Fruit fly (Drosophila melanogaster): Measurements from ENCODE around the gene CG45075.

The CG45075 gene

dm6 chr2L:6062382-6063082, 28.7 kb upstream of the CG45075 start, which contains the start of the genes ND-51 and CG13994 (continued):
- TF ChIP-seq sisA (GFP tag; IDR thresholded peaks at IDR 0.05) (peak; percentile 86), ewg (GFP tag; optimal IDR thresholded peaks at IDR 0.05) (peak; percentile 87), Scr (GFP tag; IDR thresholded peaks at IDR 0.05; ENCODE audit: partially characterized antibody) (peak; percentile 44; the same call in 1 of the 2 replicates), CG1602 (GFP tag; optimal IDR thresholded peaks at IDR 0.05) (peak; percentile 75), Oli (tag; optimal IDR thresholded peaks at IDR 0.05) (peak; percentile 69), CG43689 (GFP tag; IDR thresholded peaks at IDR 0.05) (no peak), CG5953 (GFP tag; IDR thresholded peaks at IDR 0.05) (peak; percentile 63; the same call in 1 of the 2 replicates), YL-1 (GFP tag; optimal IDR thresholded peaks at IDR 0.05) (peak; percentile 91), gro (GFP tag; optimal IDR thresholded peaks at IDR 0.05) (peak; percentile 87), fru (optimal IDR thresholded peaks at IDR 0.05) (no peak), vvl (GFP tag; IDR thresholded peaks at IDR 0.05) (peak; percentile 89), CG4617 (GFP tag; optimal IDR thresholded peaks at IDR 0.05; ENCODE audit: borderline replicate concordance) (peak; percentile 73), CG10209 (GFP tag; optimal IDR thresholded peaks at IDR 0.05) (peak; percentile 71), Kr (GFP tag; optimal IDR thresholded peaks at IDR 0.05) (no peak), CG12299 (tag; optimal IDR thresholded peaks at IDR 0.05) (peak; percentile 85), ac (GFP tag; optimal IDR thresholded peaks at IDR 0.05) (peak; percentile 45), ap (GFP tag; IDR thresholded peaks at IDR 0.05) (peak; percentile 47; the same call in 1 of the 2 replicates), Gug (GFP tag; IDR thresholded peaks at IDR 0.05) (peak; percentile 82; the same call in 3 of the 4 replicates), kah (GFP tag; optimal IDR thresholded peaks at IDR 0.05) (peak; percentile 34), CG12155 (GFP tag; optimal IDR thresholded peaks at IDR 0.05) (peak; percentile 81), CG15011 (GFP tag; optimal IDR thresholded peaks at IDR 0.05) (no peak), chif (GFP tag; optimal IDR thresholded peaks at IDR 0.05) (peak; percentile 68 to 79), CG1792 (GFP tag; optimal IDR thresholded peaks at IDR 0.05) (peak; percentile 78), pita (GFP tag; optimal IDR thresholded peaks at IDR 0.05) (no peak), sens-2 (GFP tag; IDR thresholded peaks at IDR 0.05) (peak; percentile 65), nau (GFP tag; optimal IDR thresholded peaks at IDR 0.05) (no peak), sd (tag; optimal IDR thresholded peaks at IDR 0.05) (no peak), CG7786 (GFP tag; optimal IDR thresholded peaks at IDR 0.05) (peak; percentile 73), CG6791 (GFP tag; IDR thresholded peaks at IDR 0.05; ENCODE audit: partially characterized antibody) (no peak), Ptx1 (GFP tag; IDR thresholded peaks at IDR 0.05) (peak; percentile 88), Adf1 (GFP tag; IDR thresholded peaks at IDR 0.05) (peak; percentile 56; the same call in 1 of the 2 replicates), zen2 (GFP tag; IDR thresholded peaks at IDR 0.05; ENCODE audit: partially characterized antibody) (no peak), CG6654 (GFP tag; optimal IDR thresholded peaks at IDR 0.05) (peak; percentile 3), CG14441 (GFP tag; IDR thresholded peaks at IDR 0.05) (peak; percentile 83), Camta (GFP tag; optimal IDR thresholded peaks at IDR 0.05) (peak; percentile 88), BtbVII (GFP tag; optimal IDR thresholded peaks at IDR 0.05) (peak; percentile 55), Dad (GFP tag; optimal IDR thresholded peaks at IDR 0.05) (peak; percentile 79), CG15601 (tag; optimal IDR thresholded peaks at IDR 0.05) (peak; percentile 83), CG17385 (GFP tag; optimal IDR thresholded peaks at IDR 0.05) (peak; percentile 60), oc (tag; optimal IDR thresholded peaks at IDR 0.05) (peak; percentile 78), tup (GFP tag; optimal IDR thresholded peaks at IDR 0.05) (peak; percentile 75), CG15696 (tag; optimal IDR thresholded peaks at IDR 0.05) (peak; percentile 83), stc (GFP tag; IDR thresholded peaks at IDR 0.05) (peak; percentile 65), repo (GFP tag; optimal IDR thresholded peaks at IDR 0.05) (peak; percentile 78), wek (GFP tag; optimal IDR thresholded peaks at IDR 0.05) (peak; percentile 95), lbe (GFP tag; optimal IDR thresholded peaks at IDR 0.05) (no peak), Trl (optimal IDR thresholded peaks at IDR 0.05) (no peak), Trl (GFP tag; optimal IDR thresholded peaks at IDR 0.05) (peak; percentile 89), CG18764 (GFP tag; optimal IDR thresholded peaks at IDR 0.05) (peak; percentile 70), CG7963 (GFP tag; IDR thresholded peaks at IDR 0.05; ENCODE audit: partially characterized antibody) (0 out of 3 replicates have a peak, but pooled peaks have one; percentile 1)

All from whole organism, embryonic.